Fruit fly (Drosophila melanogaster): Measurements from ENCODE around the gene Snap24.
A peak's percentile ranks its signal among the peaks of the same experiment; 100 is the strongest.

The Snap24 gene

DNA sequence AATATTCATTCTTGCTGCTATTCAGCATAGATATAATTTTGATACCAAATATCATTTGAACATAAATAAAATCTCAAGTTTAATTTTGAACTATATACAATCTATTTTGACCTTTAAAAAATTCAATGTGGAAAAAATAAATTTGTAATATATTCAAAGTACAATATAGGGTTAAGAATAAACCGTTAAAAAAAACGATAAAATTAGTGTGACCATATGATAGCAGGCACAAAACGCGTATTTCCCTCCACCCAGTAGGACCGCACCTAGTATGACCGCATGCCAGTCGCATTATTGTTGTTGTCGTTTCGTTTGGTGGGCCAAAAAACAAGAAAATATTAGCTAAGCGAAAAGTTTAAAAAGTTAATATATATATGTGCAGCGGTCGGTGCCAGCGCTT is 30.1 kb upstream of the Snap24 start, which contains the start of gene CG8516 (continued):
- TF ChIP-seq corto (GFP tag; optimal IDR thresholded peaks at IDR 0.05) (no peak), HHEX (GFP tag; optimal IDR thresholded peaks at IDR 0.05) (no peak), MTF-1 (GFP tag; optimal IDR thresholded peaks at IDR 0.05; ENCODE audit: borderline replicate concordance) (peak; percentile 2), hbn (GFP tag; IDR thresholded peaks at IDR 0.05; ENCODE audit: partially characterized antibody) (no peak), CG8765 (GFP tag; IDR thresholded peaks at IDR 0.05) (no peak), TFAM (GFP tag; optimal IDR thresholded peaks at IDR 0.05) (no peak), Fer2 (tag; optimal IDR thresholded peaks at IDR 0.05) (no peak), CG4854 (GFP tag; optimal IDR thresholded peaks at IDR 0.05) (no peak), CG18476 (GFP tag; optimal IDR thresholded peaks at IDR 0.05) (no peak), Sin3A (optimal IDR thresholded peaks at IDR 0.05) (peak; percentile 21), shn (GFP tag; optimal IDR thresholded peaks at IDR 0.05) (no peak), knrl (GFP tag; IDR thresholded peaks at IDR 0.05; ENCODE audit: partially characterized antibody) (no peak), Dp (GFP tag; optimal IDR thresholded peaks at IDR 0.05) (peak; percentile 49), Mrtf (GFP tag; IDR thresholded peaks at IDR 0.05) (no peak), CG4328 (GFP tag; optimal IDR thresholded peaks at IDR 0.05) (no peak), CG31388 (GFP tag; optimal IDR thresholded peaks at IDR 0.05) (no peak), crol (GFP tag; IDR thresholded peaks at IDR 0.05) (no peak), ems (GFP tag; optimal IDR thresholded peaks at IDR 0.05) (no peak), Xbp1 (GFP tag; optimal IDR thresholded peaks at IDR 0.05) (no peak), CoRest (tag; optimal IDR thresholded peaks at IDR 0.05) (peak; percentile 53), chif (GFP tag; optimal IDR thresholded peaks at IDR 0.05) (no peak), amos (GFP tag; IDR thresholded peaks at IDR 0.05; ENCODE audit: partially characterized antibody) (no peak; the same call in 1 of the 2 replicates), CG6254 (GFP tag; optimal IDR thresholded peaks at IDR 0.05) (no peak), CG9876 (GFP tag; optimal IDR thresholded peaks at IDR 0.05) (no peak), Adf1 (GFP tag; IDR thresholded peaks at IDR 0.05) (0 out of 2 replicates have a peak, but pooled peaks have one; percentile 10), slp2 (GFP tag; optimal IDR thresholded peaks at IDR 0.05) (no peak), row (GFP tag; IDR thresholded peaks at IDR 0.05) (peak; percentile 64), kah (GFP tag; optimal IDR thresholded peaks at IDR 0.05) (no peak), CG31441 (GFP tag; IDR thresholded peaks at IDR 0.05) (no peak), CG7963 (GFP tag; IDR thresholded peaks at IDR 0.05; ENCODE audit: partially characterized antibody) (no peak), jigr1 (GFP tag; IDR thresholded peaks at IDR 0.05) (no peak), CG8478 (optimal IDR thresholded peaks at IDR 0.05) (no peak), CG34422 (GFP tag; IDR thresholded peaks at IDR 0.05) (peak; percentile 49; the same call in 1 of the 3 replicates), CG17912 (GFP tag; optimal IDR thresholded peaks at IDR 0.05) (peak; percentile 0), Hey (tag; optimal IDR thresholded peaks at IDR 0.05) (no peak), CG6854 (GFP tag; optimal IDR thresholded peaks at IDR 0.05) (no peak), mld (GFP tag; IDR thresholded peaks at IDR 0.05; ENCODE audit: partially characterized antibody) (no peak), PHDP (tag; optimal IDR thresholded peaks at IDR 0.05) (peak; percentile 6), cas (GFP tag; IDR thresholded peaks at IDR 0.05) (no peak), dan (GFP tag; IDR thresholded peaks at IDR 0.05) (no peak), CG4820 (GFP tag; optimal IDR thresholded peaks at IDR 0.05) (no peak), Stat92E (GFP tag; optimal IDR thresholded peaks at IDR 0.05) (no peak), sens-2 (GFP tag; IDR thresholded peaks at IDR 0.05) (no peak), CG4617 (GFP tag; optimal IDR thresholded peaks at IDR 0.05; ENCODE audit: borderline replicate concordance) (peak; percentile 91), ase (GFP tag; IDR thresholded peaks at IDR 0.05) (no peak), zfh2 (GFP tag; optimal IDR thresholded peaks at IDR 0.05) (no peak), CG10959 (GFP tag; IDR thresholded peaks at IDR 0.05) (no peak), Bdp1 (GFP tag; optimal IDR thresholded peaks at IDR 0.05) (no peak), CG17829 (tag; optimal IDR thresholded peaks at IDR 0.05) (peak; percentile 39), stwl (tag; optimal IDR thresholded peaks at IDR 0.05) (peak; percentile 81), z (GFP tag; IDR thresholded peaks at IDR 0.05) (no peak), BtbVII (GFP tag; optimal IDR thresholded peaks at IDR 0.05) (no peak)

Data from whole organism, embryonic.